Worm (Caenorhabditis elegans) whole organism, mixed stage, embryonic: ENCODE measurements around the gene unc-77.

Source experiments
- M03D4.4 ChIP-seq: sonication (generic microtip); optimal IDR thresholded peaks from 2 replicates; lab custom pipeline; 2017; ENCODE audit warnings: mild to moderate bottlenecking, missing genetic modification characterization, missing compliant biosample characterization
- bed-3 ChIP-seq: fragments of 200-800 bp; sonication (Bioruptor generic); optimal IDR thresholded peaks from 3 replicates; lab custom pipeline; 2018; ENCODE audit warnings: mild to moderate bottlenecking, missing genetic modification characterization, moderate library complexity, missing compliant biosample characterization
- ceh-39 ChIP-seq: fragments of 150-350 bp; optimal IDR thresholded peaks from 2 replicates; lab custom pipeline; 2014; ENCODE audit warnings: missing biosample characterization, missing genetic modification characterization
- ceh-43 ChIP-seq: fragments of 200-800 bp; sonication (Bioruptor generic); optimal IDR thresholded peaks from 2 replicates; lab custom pipeline; 2018; ENCODE audit warnings: mild to moderate bottlenecking, missing genetic modification characterization, moderate library complexity, missing compliant biosample characterization
- ceh-83 ChIP-seq: fragments of 200-800 bp; sonication (Bioruptor generic); optimal IDR thresholded peaks from 2 replicates; lab custom pipeline; 2018; ENCODE audit warnings: mild to moderate bottlenecking, missing genetic modification characterization, missing compliant biosample characterization
- ces-1 ChIP-seq: fragments of 150-350 bp; optimal IDR thresholded peaks from 2 replicates; lab custom pipeline; 2014; ENCODE audit warnings: missing biosample characterization, missing genetic modification reagents, missing genetic modification characterization
- cnd-1 ChIP-seq: fragments of 200-800 bp; sonication (Bioruptor generic); optimal IDR thresholded peaks from 2 replicates; lab custom pipeline; 2018; ENCODE audit warnings: mild to moderate bottlenecking, missing genetic modification characterization, missing compliant biosample characterization
- elt-1 ChIP-seq: sonication (generic microtip); optimal IDR thresholded peaks from 2 replicates; lab custom pipeline; 2017; ENCODE audit warnings: missing genetic modification characterization, mild to moderate bottlenecking, missing compliant biosample characterization, antibody characterized with exemption, moderate library complexity, borderline replicate concordance; ENCODE audit not compliant: insufficient read depth
- elt-3 ChIP-seq: fragments of 150-350 bp; optimal IDR thresholded peaks from 2 replicates; lab custom pipeline; 2014; ENCODE audit warnings: missing biosample characterization, missing genetic modification characterization
- ham-2 ChIP-seq: fragments of 200-800 bp; sonication (Bioruptor generic); optimal IDR thresholded peaks from 2 replicates; lab custom pipeline; 2018; ENCODE audit warnings: mild to moderate bottlenecking, missing genetic modification characterization, missing compliant biosample characterization
- lin-13 ChIP-seq: fragments of 150-350 bp; optimal IDR thresholded peaks from 2 replicates; lab custom pipeline; 2014; ENCODE audit warnings: missing biosample characterization, missing genetic modification characterization
- lin-32 ChIP-seq: fragments of 200-800 bp; sonication (Bioruptor generic); optimal IDR thresholded peaks from 2 replicates; lab custom pipeline; 2018; ENCODE audit warnings: mild to moderate bottlenecking, missing genetic modification characterization, missing compliant biosample characterization
- lsy-2 ChIP-seq: fragments of 150-350 bp; optimal IDR thresholded peaks from 2 replicates; lab custom pipeline; 2014; ENCODE audit warnings: missing biosample characterization, missing genetic modification characterization
- mab-5 ChIP-seq: fragments of 150-350 bp; optimal IDR thresholded peaks from 2 replicates; lab custom pipeline; 2014; ENCODE audit warnings: missing biosample characterization, missing genetic modification characterization
- mep-1 ChIP-seq: fragments of 150-350 bp; optimal IDR thresholded peaks from 2 replicates; lab custom pipeline; 2017; ENCODE audit warnings: missing biosample characterization, missing genetic modification reagents, missing genetic modification characterization, inconsistent platforms
- mls-2 ChIP-seq: sonication (generic microtip); optimal IDR thresholded peaks from 2 replicates; lab custom pipeline; 2016; ENCODE audit warnings: mild to moderate bottlenecking, missing genetic modification characterization, moderate library complexity, missing compliant biosample characterization
- nhr-12 ChIP-seq: fragments of 150-350 bp; optimal IDR thresholded peaks from 2 replicates; lab custom pipeline; 2014; ENCODE audit warnings: missing biosample characterization, missing genetic modification characterization
- nhr-237 ChIP-seq: fragments of 150-350 bp; optimal IDR thresholded peaks from 2 replicates; lab custom pipeline; 2014; ENCODE audit warnings: missing biosample characterization, missing genetic modification characterization
- nhr-76 ChIP-seq: sonication (generic microtip); optimal IDR thresholded peaks from 2 replicates; lab custom pipeline; 2017; ENCODE audit warnings: missing biosample characterization, missing genetic modification characterization
- pha-4 ChIP-seq: fragments of 150-350 bp; optimal IDR thresholded peaks from 2 replicates; lab custom pipeline; 2018; ENCODE audit warnings: missing biosample characterization, missing genetic modification reagents, missing genetic modification characterization
- snpc-4 ChIP-seq: fragments of 150-350 bp; optimal IDR thresholded peaks from 2 replicates; lab custom pipeline; 2014; ENCODE audit warnings: missing biosample characterization, missing genetic modification characterization
- sptf-1 ChIP-seq: sonication (generic microtip); optimal IDR thresholded peaks from 2 replicates; lab custom pipeline; 2017; ENCODE audit warnings: mild to moderate bottlenecking, missing genetic modification characterization, moderate library complexity, missing compliant biosample characterization
- tbx-8 ChIP-seq: fragments of 200-800 bp; sonication (Bioruptor generic); optimal IDR thresholded peaks from 2 replicates; lab custom pipeline; 2018; ENCODE audit warnings: mild to moderate bottlenecking, missing genetic modification characterization, moderate library complexity, missing compliant biosample characterization
- unc-120 ChIP-seq: sonication (generic microtip); optimal IDR thresholded peaks from 2 replicates; lab custom pipeline; 2017; ENCODE audit warnings: missing genetic modification characterization, missing compliant biosample characterization; ENCODE audit not compliant: poor library complexity, severe bottlenecking
- unc-39 ChIP-seq: fragments of 150-350 bp; optimal IDR thresholded peaks from 2 replicates; lab custom pipeline; 2014; ENCODE audit warnings: missing biosample characterization, missing genetic modification characterization
- unc-62 ChIP-seq: fragments of 150-350 bp; optimal IDR thresholded peaks from 2 replicates; lab custom pipeline; 2014; ENCODE audit warnings: missing biosample characterization, missing genetic modification reagents, missing genetic modification characterization
- zip-8 ChIP-seq: fragments of 150-350 bp; optimal IDR thresholded peaks from 2 replicates; lab custom pipeline; 2014; ENCODE audit warnings: missing biosample characterization, missing genetic modification characterization
- ztf-11 ChIP-seq: fragments of 150-350 bp; optimal IDR thresholded peaks from 2 replicates; lab custom pipeline; 2014; ENCODE audit warnings: missing biosample characterization, missing genetic modification characterization

unc-77 gene

DNA sequence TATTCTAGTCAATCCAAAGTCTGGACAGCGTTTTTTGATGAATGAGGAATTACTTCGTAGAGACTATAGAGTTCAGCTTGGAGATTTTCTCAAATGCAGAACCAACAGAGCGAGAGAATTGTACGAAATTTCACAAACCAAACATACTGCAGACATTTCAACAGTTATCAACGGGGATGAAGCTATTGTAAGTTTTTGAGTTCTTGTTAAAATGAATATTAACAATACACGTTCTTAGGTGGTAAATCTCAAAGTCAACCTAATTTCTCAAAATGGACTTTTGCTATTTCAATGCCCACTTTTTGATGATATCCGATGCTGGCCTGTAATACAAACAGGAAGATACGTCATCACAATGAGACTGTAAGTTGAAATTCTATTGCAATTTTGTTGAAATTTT, 33.8 kb upstream of the unc-77 start:
- TF ChIP-seq lin-13 (tag; lab: Kevin White, UChicago) (no peak), nhr-76 (tag; lab: Kevin White, UChicago) (no peak), elt-3 (tag; lab: Kevin White, UChicago) (no peak), unc-120 (no peak), ceh-43 (GFP tag; lab: Kevin White, UChicago) (no peak), mls-2 (tag; lab: Kevin White, UChicago) (no peak), cnd-1 (tag; lab: Kevin White, UChicago) (no peak), unc-39 (tag; lab: Kevin White, UChicago) (no peak), lsy-2 (tag; lab: Kevin White, UChicago) (no peak), bed-3 (GFP tag; lab: Kevin White, UChicago) (no peak)

DNA sequence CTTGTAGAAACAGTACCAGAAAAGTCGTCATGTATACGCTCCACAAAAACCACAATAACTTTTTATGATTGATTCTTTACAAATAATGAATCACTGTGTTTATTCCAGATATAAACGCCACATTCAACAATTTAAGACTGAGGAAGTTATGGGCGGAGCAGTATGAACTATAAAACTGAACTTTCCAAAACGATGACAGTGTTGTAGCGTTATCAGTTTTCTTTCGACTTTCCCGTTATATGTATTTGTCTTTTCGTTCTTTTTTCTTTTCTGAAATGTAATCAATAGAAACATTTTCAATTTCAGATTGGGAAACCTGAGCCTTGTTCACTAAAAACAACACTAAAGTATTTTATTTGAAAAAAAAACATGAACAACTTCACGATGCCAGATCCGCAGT, 33.4 kb upstream of the unc-77 start, which contains the start of gene C49A9.9:
Gene C49A9.9, plus strand, starts transcription at position 307 of the 400 bp plus-strand sequence.
- TF ChIP-seq nhr-12 (tag; lab: Kevin White, UChicago) (no peak), unc-120 (no peak), unc-39 (tag; lab: Kevin White, UChicago) (no peak), cnd-1 (tag; lab: Kevin White, UChicago) (no peak)

DNA sequence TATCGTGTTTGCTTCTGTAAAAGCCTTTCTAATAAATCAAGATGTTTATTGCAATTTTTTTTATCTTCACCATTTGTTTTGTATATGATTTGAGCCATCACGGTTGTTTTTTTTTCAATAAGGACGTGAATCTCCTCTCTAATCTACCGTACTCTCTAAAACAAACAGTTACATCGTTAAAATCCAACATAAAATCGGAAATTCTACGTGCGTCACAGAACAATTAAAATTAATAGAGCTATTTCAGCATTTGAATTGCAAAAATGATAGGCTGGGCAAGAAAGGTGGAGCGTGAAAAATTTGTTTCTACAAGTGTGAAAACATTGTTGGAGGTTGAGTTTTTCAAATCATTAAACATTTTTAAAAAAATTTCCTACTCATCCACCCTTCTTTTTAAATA, 29.7 kb upstream of the unc-77 start, which contains the start of gene C49A9.5:
Gene C49A9.5, plus strand, starts transcription at position 271 of the 400 bp plus-strand sequence.
- TF ChIP-seq ham-2 (GFP tag; lab: Kevin White, UChicago), result no peak
- TF ChIP-seq elt-1 (tag; lab: Kevin White, UChicago), result no peak
- TF ChIP-seq snpc-4 (tag; lab: Kevin White, UChicago), result no peak
- no peak for TF ChIP-seq mls-2 (tag; lab: Kevin White, UChicago)
- no peak for TF ChIP-seq bed-3 (GFP tag; lab: Kevin White, UChicago)
- no peak for TF ChIP-seq sptf-1 (tag; lab: Kevin White, UChicago)
- TF ChIP-seq unc-62 (GFP tag; lab: Kevin White, UChicago), result no peak
- TF ChIP-seq ceh-83, result no peak
- TF ChIP-seq elt-3 (tag; lab: Kevin White, UChicago), result no peak
- TF ChIP-seq nhr-76 (tag; lab: Kevin White, UChicago), result no peak
- no peak for TF ChIP-seq ztf-11 (tag; lab: Kevin White, UChicago)

- TF ChIP-seq snpc-4 (tag; lab: Kevin White, UChicago) (no peak), lin-32 (GFP tag; lab: Kevin White, UChicago) (no peak), pha-4 (tag; lab: Kevin White, UChicago) (no peak), bed-3 (GFP tag; lab: Kevin White, UChicago) (no peak), mep-1 (tag; lab: Kevin White, UChicago) (no peak)
Measured at ce11 chrIV:6210574-6210973, 26.9 kb upstream of the unc-77 start, which contains the start of the genes ugt-24 and C49A9.6. TSS of gene ugt-24 (minus strand) at chrIV:6210720. TSS of gene C49A9.6 (plus strand) at chrIV:6210936.

- no peak for TF ChIP-seq mep-1 (tag; lab: Kevin White, UChicago)
- TF ChIP-seq zip-8 (tag; lab: Kevin White, UChicago), result peak; percentile 96
- no peak for TF ChIP-seq lsy-2 (tag; lab: Kevin White, UChicago)
Measured at ce11 chrIV:6209337-6209736, 25.7 kb upstream of the unc-77 start.

DNA sequence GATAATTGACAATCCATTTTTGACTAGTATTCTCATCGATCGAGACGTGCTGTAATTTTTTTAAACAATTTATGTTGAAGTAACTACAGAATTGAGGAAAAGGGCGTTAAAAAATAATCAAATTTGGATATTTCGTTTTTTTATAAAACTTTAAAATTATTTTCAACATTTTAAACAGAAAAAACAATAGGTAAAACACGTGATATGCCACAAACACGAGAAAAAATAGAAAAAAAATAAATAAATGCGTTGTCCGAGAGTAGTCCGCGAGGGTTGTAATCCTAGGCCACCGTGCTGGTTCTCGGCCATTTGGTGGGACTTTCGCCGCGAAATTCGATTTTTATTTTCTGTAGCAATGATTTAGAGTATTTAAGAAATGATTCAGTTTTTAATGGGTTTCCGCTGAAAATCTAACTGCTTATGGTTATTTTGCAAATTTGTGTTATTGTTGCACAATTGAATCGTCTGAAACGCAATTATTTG, 22.7 kb upstream of the unc-77 start, which contains the start of gene C49A9.10:
Gene C49A9.10, minus strand, starts transcription at position 51 of the 483 bp plus-strand sequence.
- TF ChIP-seq lin-13 (tag; lab: Kevin White, UChicago) (peak; percentile 35), pha-4 (tag; lab: Kevin White, UChicago) (peak; percentile 51), ceh-83 (no peak), unc-120 (no peak), sptf-1 (tag; lab: Kevin White, UChicago) (peak; percentile 65), tbx-8 (GFP tag; lab: Kevin White, UChicago) (no peak), ceh-39 (tag; lab: Kevin White, UChicago) (peak; percentile 47), mep-1 (tag; lab: Kevin White, UChicago) (peak; percentile 54), ces-1 (GFP tag; lab: Kevin White, UChicago) (peak; percentile 45), elt-1 (tag; lab: Kevin White, UChicago) (no peak), nhr-237 (tag; lab: Kevin White, UChicago) (peak; percentile 29), ztf-11 (tag; lab: Kevin White, UChicago) (no peak), lin-32 (GFP tag; lab: Kevin White, UChicago) (peak; percentile 1), lsy-2 (tag; lab: Kevin White, UChicago) (peak; percentile 64), bed-3 (GFP tag; lab: Kevin White, UChicago) (no peak), M03D4.4 (tag; lab: Kevin White, UChicago) (peak; percentile 14), mab-5 (peak; percentile 28)
- TF ChIP-seq, all 35 proteins: peak for 11
